Worm (Caenorhabditis elegans) whole organism, mixed stage, embryonic: ENCODE measurements around the gene mboa-4.

ENCODE experiments used
- blmp-1 ChIP-seq: fragments of 150-350 bp; optimal IDR thresholded peaks from 2 replicates; lab custom pipeline; 2014; ENCODE audit warnings: missing biosample characterization, missing genetic modification characterization
- ces-1 ChIP-seq: fragments of 150-350 bp; optimal IDR thresholded peaks from 2 replicates; lab custom pipeline; 2014; ENCODE audit warnings: missing biosample characterization, missing genetic modification reagents, missing genetic modification characterization
- lin-13 ChIP-seq: fragments of 150-350 bp; optimal IDR thresholded peaks from 2 replicates; lab custom pipeline; 2014; ENCODE audit warnings: missing biosample characterization, missing genetic modification characterization
- nhr-12 ChIP-seq: fragments of 150-350 bp; optimal IDR thresholded peaks from 2 replicates; lab custom pipeline; 2014; ENCODE audit warnings: missing biosample characterization, missing genetic modification characterization
- nhr-28 ChIP-seq: fragments of 150-350 bp; optimal IDR thresholded peaks from 2 replicates; lab custom pipeline; 2014; ENCODE audit warnings: missing biosample characterization, missing genetic modification characterization
- nhr-76 ChIP-seq: sonication (generic microtip); optimal IDR thresholded peaks from 2 replicates; lab custom pipeline; 2017; ENCODE audit warnings: missing biosample characterization, missing genetic modification characterization
- sem-2 ChIP-seq: fragments of 200-800 bp; sonication (Bioruptor generic); optimal IDR thresholded peaks from 2 replicates; lab custom pipeline; 2018; ENCODE audit warnings: mild to moderate bottlenecking, missing genetic modification characterization, missing compliant biosample characterization
- ztf-11 ChIP-seq: fragments of 150-350 bp; optimal IDR thresholded peaks from 2 replicates; lab custom pipeline; 2014; ENCODE audit warnings: missing biosample characterization, missing genetic modification characterization

DNA sequence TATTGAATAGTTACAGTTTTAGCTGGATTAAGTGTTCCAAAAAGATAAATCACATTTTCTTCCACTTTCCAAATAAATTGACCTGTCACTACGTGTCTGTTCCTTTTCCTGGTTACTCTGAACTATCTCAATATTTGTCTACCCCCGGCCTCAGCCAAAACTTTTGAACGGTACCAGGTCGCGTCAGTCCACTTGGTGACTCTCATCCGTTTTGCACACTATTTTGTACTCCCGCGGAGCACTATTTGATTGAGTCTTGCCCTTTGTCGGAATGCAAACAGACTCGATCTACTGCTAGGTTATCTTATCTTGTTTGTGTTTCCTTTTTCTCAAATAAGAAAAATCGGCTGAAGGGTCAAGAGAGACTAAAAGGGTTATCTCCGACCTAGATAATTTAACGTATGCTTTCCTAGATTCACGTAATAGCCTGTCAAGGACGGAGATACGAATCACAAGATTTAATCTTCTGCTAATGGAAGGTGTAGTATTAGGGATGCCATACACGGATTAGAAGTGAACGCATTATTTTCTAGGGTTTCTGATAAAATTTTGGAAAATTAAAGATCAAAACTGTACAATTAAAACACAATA is 39.7 kb downstream of the mboa-4 start:
- TF ChIP-seq nhr-12 (tag; lab: Kevin White, UChicago) (no peak), ces-1 (GFP tag; lab: Kevin White, UChicago) (no peak), lin-13 (tag; lab: Kevin White, UChicago) (no peak), blmp-1 (no peak), ztf-11 (tag; lab: Kevin White, UChicago) (no peak), sem-2 (GFP tag; lab: Kevin White, UChicago) (no peak), nhr-28 (tag; lab: Kevin White, UChicago) (no peak), nhr-76 (tag; lab: Kevin White, UChicago) (no peak)
